Worm (Caenorhabditis elegans) whole organism, L3 larva: Measurements from ENCODE around the gene Y73B6BL.12.

Source experiments
- ZK546.5 ChIP-seq: sonication (generic microtip); optimal IDR thresholded peaks from 2 replicates; lab custom pipeline; 2017; ENCODE audit warnings: missing biosample characterization, missing genetic modification characterization
- elt-3 ChIP-seq, 3 experiments: fragments of 150-350 bp in 1 of 3; sonication (generic microtip) in 2 of 3; optimal IDR thresholded peaks; 2 replicates in 2 of 3; 4 replicates in 1 of 3; lab custom pipeline; 2014 to 2017; ENCODE audit warnings: missing biosample characterization in 3 of 3, missing genetic modification characterization in 3 of 3
- fkh-2 ChIP-seq: fragments of 150-350 bp; optimal IDR thresholded peaks from 2 replicates; lab custom pipeline; 2014; ENCODE audit warnings: missing biosample characterization, missing genetic modification reagents, missing genetic modification characterization
- fos-1 ChIP-seq: fragments of 150-350 bp; optimal IDR thresholded peaks from 2 replicates; lab custom pipeline; 2014; ENCODE audit warnings: missing biosample characterization, missing genetic modification characterization
- pha-4 ChIP-seq: fragments of 150-350 bp; optimal IDR thresholded peaks from 2 replicates; lab custom pipeline; 2014; ENCODE audit warnings: missing biosample characterization, missing genetic modification reagents, missing genetic modification characterization
- snpc-4 ChIP-seq: fragments of 150-350 bp; optimal IDR thresholded peaks from 2 replicates; lab custom pipeline; 2014; ENCODE audit warnings: missing biosample characterization, missing genetic modification characterization
- tbx-2 ChIP-seq: sonication (generic microtip); optimal IDR thresholded peaks from 2 replicates; lab custom pipeline; 2016; ENCODE audit warnings: mild to moderate bottlenecking, missing genetic modification characterization, missing compliant biosample characterization
- unc-62 ChIP-seq: fragments of 150-350 bp; sonication (generic microtip); optimal IDR thresholded peaks from 4 replicates; lab custom pipeline; 2014; ENCODE audit warnings: missing biosample characterization, missing genetic modification reagents, missing genetic modification characterization

- no peak for TF ChIP-seq elt-3 (tag; optimal IDR thresholded peaks at IDR 0.05; lab: Kevin White, UChicago)
- no peak for TF ChIP-seq ZK546.5 (tag; lab: Kevin White, UChicago)
- no peak for TF ChIP-seq tbx-2 (tag; lab: Kevin White, UChicago)
- TF ChIP-seq fkh-2 (tag; lab: Kevin White, UChicago): no peak
- no peak for TF ChIP-seq pha-4 (tag; lab: Kevin White, UChicago)
- TF ChIP-seq snpc-4 (tag; lab: Kevin White, UChicago): no peak
- no peak for TF ChIP-seq fos-1 (tag; lab: Kevin White, UChicago)
- TF ChIP-seq unc-62 (GFP tag; lab: Kevin White, UChicago): no peak
Measured at ce11 chrIV:6290741-6291140, 26.5 kb downstream of the Y73B6BL.12 start, which contains the start of gene srv-24.
